Fruit fly (Drosophila melanogaster): Measurements from ENCODE around the gene CG4678.

Gene CG4678

DNA sequence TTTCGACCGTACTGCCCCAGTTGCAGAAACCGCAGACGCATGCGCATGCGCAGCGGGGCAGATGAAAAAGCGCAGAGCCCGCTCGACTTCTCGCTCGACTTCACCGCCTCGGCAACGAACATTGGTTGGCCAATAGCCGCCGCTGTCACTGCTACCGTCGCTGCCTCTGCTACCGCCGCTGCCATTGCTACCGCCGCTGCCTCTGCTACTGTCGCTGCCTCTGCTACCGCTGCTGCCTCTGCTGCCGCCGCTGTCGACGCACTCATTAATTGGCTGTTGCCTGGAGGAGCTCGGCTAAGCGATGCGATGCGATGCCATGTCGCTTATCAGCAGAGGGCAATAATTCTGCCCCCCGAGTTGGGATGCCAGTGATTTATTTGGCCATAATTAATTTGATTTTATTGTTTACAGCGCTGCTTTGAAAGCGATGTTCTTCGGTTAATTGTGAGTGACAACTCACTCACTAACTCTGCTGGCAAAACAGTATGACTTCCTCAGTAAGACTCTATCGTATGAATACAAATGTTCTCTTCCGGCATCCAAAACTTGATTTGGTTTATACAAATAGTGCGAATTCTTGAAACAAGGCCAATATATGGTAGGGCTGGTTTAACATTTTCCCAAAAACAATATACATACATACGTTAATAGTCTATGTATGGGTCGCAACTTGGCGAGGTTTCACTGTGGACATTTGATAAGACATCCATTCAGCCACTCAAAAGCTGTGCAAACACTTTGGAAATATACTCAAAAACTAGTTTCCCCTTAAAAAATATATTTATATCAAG is 25.0 kb upstream of the CG4678 start:
- no peak for TF ChIP-seq vri (GFP tag; optimal IDR thresholded peaks at IDR 0.05)
- peak; percentile 63 for TF ChIP-seq Eip78C (GFP tag)
- TF ChIP-seq Ets21C (GFP tag; optimal IDR thresholded peaks at IDR 0.05): no peak
- no peak for TF ChIP-seq CG3919 (GFP tag; optimal IDR thresholded peaks at IDR 0.05)
- TF ChIP-seq Lpt (GFP tag; optimal IDR thresholded peaks at IDR 0.05): no peak
- TF ChIP-seq CG6163 (GFP tag; IDR thresholded peaks at IDR 0.05): no peak
- no peak for TF ChIP-seq Sox14 (GFP tag; optimal IDR thresholded peaks at IDR 0.05)
- peak; percentile 32 for TF ChIP-seq CG31627 (GFP tag; optimal IDR thresholded peaks at IDR 0.05)
- TF ChIP-seq CG10631 (GFP tag; optimal IDR thresholded peaks at IDR 0.05): no peak
- TF ChIP-seq CG16779 (tag; optimal IDR thresholded peaks at IDR 0.05): no peak
- TF ChIP-seq CG11902 (GFP tag; optimal IDR thresholded peaks at IDR 0.05): no peak
- no peak for TF ChIP-seq CG4318 (GFP tag; optimal IDR thresholded peaks at IDR 0.05)
- no peak for TF ChIP-seq CG10669 (GFP tag; optimal IDR thresholded peaks at IDR 0.05)
- no peak for TF ChIP-seq ss (GFP tag; optimal IDR thresholded peaks at IDR 0.05)
- TF ChIP-seq spab (GFP tag; optimal IDR thresholded peaks at IDR 0.05): no peak
- TF ChIP-seq topi (GFP tag; optimal IDR thresholded peaks at IDR 0.05): peak; percentile 8
- TF ChIP-seq CG6808 (GFP tag; optimal IDR thresholded peaks at IDR 0.05): no peak
- TF ChIP-seq CG9139 (GFP tag; optimal IDR thresholded peaks at IDR 0.05): no peak
- TF ChIP-seq CG11294 (GFP tag; IDR thresholded peaks at IDR 0.05): no peak
- TF ChIP-seq fd85E (GFP tag; optimal IDR thresholded peaks at IDR 0.05): no peak
- TF ChIP-seq cyc (GFP tag; optimal IDR thresholded peaks at IDR 0.05): no peak
- TF ChIP-seq pdm3 (GFP tag; optimal IDR thresholded peaks at IDR 0.05): peak; percentile 6
- TF ChIP-seq CG8632 (GFP tag; optimal IDR thresholded peaks at IDR 0.05): no peak
- peak; percentile 28 for TF ChIP-seq Hr39 (GFP tag; optimal IDR thresholded peaks at IDR 0.05)
- no peak for TF ChIP-seq dsx (GFP tag; optimal IDR thresholded peaks at IDR 0.05; ENCODE audit: poor library complexity, severe bottlenecking)
- TF ChIP-seq Blimp-1 (GFP tag; optimal IDR thresholded peaks at IDR 0.05): no peak
- peak; percentile 3 for TF ChIP-seq esn (GFP tag; optimal IDR thresholded peaks at IDR 0.05)
- TF ChIP-seq CG7368 (GFP tag; optimal IDR thresholded peaks at IDR 0.05): no peak
- TF ChIP-seq CG6792 (GFP tag; optimal IDR thresholded peaks at IDR 0.05): no peak
- no peak for TF ChIP-seq salr (GFP tag; optimal IDR thresholded peaks at IDR 0.05)
- TF ChIP-seq acj6 (GFP tag; optimal IDR thresholded peaks at IDR 0.05): peak; percentile 0
- peak; percentile 1 for TF ChIP-seq fkh (GFP tag; optimal IDR thresholded peaks at IDR 0.05)
- no peak for TF ChIP-seq fd59A (GFP tag; optimal IDR thresholded peaks at IDR 0.05)
- TF ChIP-seq CG1621 (tag; optimal IDR thresholded peaks at IDR 0.05): no peak
- no peak for TF ChIP-seq dac (GFP tag; optimal IDR thresholded peaks at IDR 0.05)
- no peak for TF ChIP-seq Ets96B (tag; optimal IDR thresholded peaks at IDR 0.05)
- TF ChIP-seq CG34406 (GFP tag; optimal IDR thresholded peaks at IDR 0.05): no peak
- TF ChIP-seq Eip75B (GFP tag; optimal IDR thresholded peaks at IDR 0.05): no peak
- no peak for TF ChIP-seq CG11762 (GFP tag; optimal IDR thresholded peaks at IDR 0.05; ENCODE audit: insufficient read depth)
- TF ChIP-seq CG8119 (GFP tag; IDR thresholded peaks at IDR 0.05): no peak
- TF ChIP-seq Hr4 (GFP tag; optimal IDR thresholded peaks at IDR 0.05): peak; percentile 16
- no peak for TF ChIP-seq eg (GFP tag; IDR thresholded peaks at IDR 0.05)
- peak; percentile 22 for TF ChIP-seq Sox102F (GFP tag; optimal IDR thresholded peaks at IDR 0.05)
- peak; percentile 6 for TF ChIP-seq lz (GFP tag; optimal IDR thresholded peaks at IDR 0.05)
- TF ChIP-seq achi (GFP tag; optimal IDR thresholded peaks at IDR 0.05): no peak
- TF ChIP-seq CG15336 (GFP tag; IDR thresholded peaks at IDR 0.05): 0 out of 2 replicates have a peak, but pooled peaks have one; percentile 17
- no peak for TF ChIP-seq Hr38 (GFP tag; optimal IDR thresholded peaks at IDR 0.05)
- TF ChIP-seq CG6854 (GFP tag; optimal IDR thresholded peaks at IDR 0.05): no peak
- no peak for TF ChIP-seq net (GFP tag; optimal IDR thresholded peaks at IDR 0.05)
- TF ChIP-seq Gug (GFP tag; IDR thresholded peaks at IDR 0.05): no peak
- TF ChIP-seq OdsH (GFP tag; optimal IDR thresholded peaks at IDR 0.05): peak; percentile 10
